Fruit fly (Drosophila melanogaster): ENCODE data around the gene CG14780.
A peak's percentile ranks its signal among the peaks of the same experiment; 100 is the strongest.

CG14780 gene

DNA sequence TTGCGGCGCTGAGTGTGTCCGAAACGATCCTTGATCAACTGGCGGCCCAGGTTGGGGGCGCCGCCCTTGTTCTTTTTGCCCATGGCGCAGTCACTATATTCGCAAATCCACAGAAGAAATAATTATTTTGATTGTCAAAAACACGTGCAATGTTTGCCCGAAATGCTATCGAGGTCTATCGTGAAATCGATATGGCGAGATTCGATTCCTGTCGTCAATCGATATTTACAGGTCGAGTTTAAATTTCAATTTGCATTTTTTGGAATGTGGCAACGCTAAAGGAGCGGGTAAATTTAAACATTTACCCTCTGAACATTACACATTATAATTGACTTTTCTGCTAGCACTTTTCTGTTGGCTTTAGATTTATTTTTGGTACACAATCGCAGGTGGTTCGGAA lies 8.3 kb upstream of the CG14780 start, which contains the start of gene Ns3 (continued):
- peak; percentile 1 for TF ChIP-seq sug (tag; optimal IDR thresholded peaks at IDR 0.05)
- peak; percentile 40 for TF ChIP-seq gfzf (GFP tag; optimal IDR thresholded peaks at IDR 0.05)
- TF ChIP-seq Dref (GFP tag; IDR thresholded peaks at IDR 0.05): peak; percentile 96
- peak in 1 of 2 experiments; percentile 37 for TF ChIP-seq crp (GFP tag; optimal IDR thresholded peaks at IDR 0.05)
- TF ChIP-seq CG12219 (GFP tag; optimal IDR thresholded peaks at IDR 0.05): no peak
- peak; percentile 95 for TF ChIP-seq CG13287 (GFP tag; IDR thresholded peaks at IDR 0.05; ENCODE audit: partially characterized antibody)
- TF ChIP-seq CG10543 (GFP tag; optimal IDR thresholded peaks at IDR 0.05): no peak
- TF ChIP-seq eyg (GFP tag; optimal IDR thresholded peaks at IDR 0.05): no peak
- TF ChIP-seq sc (optimal IDR thresholded peaks at IDR 0.05): no peak
- TF ChIP-seq sc (GFP tag; optimal IDR thresholded peaks at IDR 0.05): no peak
- no peak for TF ChIP-seq Atf6 (GFP tag; IDR thresholded peaks at IDR 0.05)
- TF ChIP-seq knrl (GFP tag; IDR thresholded peaks at IDR 0.05; ENCODE audit: partially characterized antibody): peak; percentile 71; the same call in 2 of the 3 replicates
- no peak for TF ChIP-seq CG8944 (GFP tag; optimal IDR thresholded peaks at IDR 0.05)
- TF ChIP-seq CG18599 (GFP tag; optimal IDR thresholded peaks at IDR 0.05): no peak
- peak; percentile 70 for TF ChIP-seq MBD-R2 (GFP tag; IDR thresholded peaks at IDR 0.05)
- TF ChIP-seq Sry-δ (GFP tag; optimal IDR thresholded peaks at IDR 0.05): peak; percentile 78
- no peak for TF ChIP-seq Lhr (GFP tag; optimal IDR thresholded peaks at IDR 0.05)
- no peak for TF ChIP-seq run (tag; optimal IDR thresholded peaks at IDR 0.05)
- no peak for TF ChIP-seq CG14050 (GFP tag; IDR thresholded peaks at IDR 0.05)
- no peak for TF ChIP-seq CG12391 (tag; optimal IDR thresholded peaks at IDR 0.05)
- no peak for TF ChIP-seq CG12155 (GFP tag; optimal IDR thresholded peaks at IDR 0.05)
- no peak for TF ChIP-seq Stat92E (GFP tag; optimal IDR thresholded peaks at IDR 0.05)
- TF ChIP-seq CG34422 (GFP tag; IDR thresholded peaks at IDR 0.05): 0 out of 3 replicates have a peak, but pooled peaks have one; percentile 9
- no peak for TF ChIP-seq fru (optimal IDR thresholded peaks at IDR 0.05)
- peak; percentile 2 for TF ChIP-seq Ets97D (GFP tag; optimal IDR thresholded peaks at IDR 0.05)
- TF ChIP-seq gro (GFP tag; optimal IDR thresholded peaks at IDR 0.05): peak; percentile 10
- peak; percentile 51 for TF ChIP-seq HmgZ (tag; optimal IDR thresholded peaks at IDR 0.05)
- no peak for TF ChIP-seq CG17186 (GFP tag; optimal IDR thresholded peaks at IDR 0.05)
- TF ChIP-seq chinmo (GFP tag; IDR thresholded peaks at IDR 0.05; ENCODE audit: partially characterized antibody): peak; percentile 88
- TF ChIP-seq CG42726 (GFP tag; IDR thresholded peaks at IDR 0.05; ENCODE audit: partially characterized antibody): peak; percentile 71; the same call in 1 of the 2 replicates
- peak; percentile 87 for TF ChIP-seq pzg (GFP tag; optimal IDR thresholded peaks at IDR 0.05)
- no peak for TF ChIP-seq dati (GFP tag; IDR thresholded peaks at IDR 0.05)
- TF ChIP-seq CG5245 (GFP tag; optimal IDR thresholded peaks at IDR 0.05): no peak
- no peak for TF ChIP-seq klu (GFP tag; IDR thresholded peaks at IDR 0.05)
- no peak for TF ChIP-seq corto (GFP tag; optimal IDR thresholded peaks at IDR 0.05)
- TF ChIP-seq YL-1 (GFP tag; optimal IDR thresholded peaks at IDR 0.05): peak; percentile 63
- no peak for TF ChIP-seq CHES-1-like (GFP tag; optimal IDR thresholded peaks at IDR 0.05)
- peak; percentile 5 for TF ChIP-seq CG33213 (GFP tag; optimal IDR thresholded peaks at IDR 0.05)
- no peak for TF ChIP-seq CG4328 (GFP tag; optimal IDR thresholded peaks at IDR 0.05)
- no peak for TF ChIP-seq jigr1 (GFP tag; IDR thresholded peaks at IDR 0.05)
- no peak for TF ChIP-seq aop (GFP tag; IDR thresholded peaks at IDR 0.05)
- TF ChIP-seq CG7271 (tag; optimal IDR thresholded peaks at IDR 0.05): no peak
- TF ChIP-seq inv (GFP tag; IDR thresholded peaks at IDR 0.05; ENCODE audit: partially characterized antibody): peak; percentile 73
- peak; percentile 50 for TF ChIP-seq CG14710 (tag; optimal IDR thresholded peaks at IDR 0.05)
- peak; percentile 82 for TF ChIP-seq nerfin-2 (GFP tag; IDR thresholded peaks at IDR 0.05; ENCODE audit: partially characterized antibody)
- no peak for TF ChIP-seq Rfx (GFP tag; IDR thresholded peaks at IDR 0.05)
- peak; percentile 18 for TF ChIP-seq CG17829 (tag; optimal IDR thresholded peaks at IDR 0.05)
- TF ChIP-seq bbx (GFP tag; IDR thresholded peaks at IDR 0.05; ENCODE audit: partially characterized antibody): peak; percentile 89
- peak; percentile 91 for TF ChIP-seq CG6791 (GFP tag; IDR thresholded peaks at IDR 0.05; ENCODE audit: partially characterized antibody)
- no peak for TF ChIP-seq her (GFP tag; optimal IDR thresholded peaks at IDR 0.05)

Measured in whole organism, embryonic.